Worm (Caenorhabditis elegans) whole organism, L3 larva: ENCODE results near the gene chhy-1.

Source experiments
- ama-1 ChIP-seq: fragments of 150-350 bp; optimal IDR thresholded peaks from 2 replicates; lab custom pipeline; 2018
- ceh-16 ChIP-seq: sonication (generic microtip); optimal IDR thresholded peaks from 2 replicates; lab custom pipeline; 2017; ENCODE audit warnings: missing biosample characterization, missing genetic modification characterization
- ceh-28 ChIP-seq: fragments of 150-350 bp; optimal IDR thresholded peaks from 2 replicates; lab custom pipeline; 2014; ENCODE audit warnings: missing biosample characterization, missing genetic modification reagents, missing genetic modification characterization
- ceh-82 ChIP-seq: fragments of 150-350 bp; optimal IDR thresholded peaks from 2 replicates; lab custom pipeline; 2014; ENCODE audit warnings: missing biosample characterization, missing genetic modification characterization
- ceh-9 ChIP-seq: sonication (generic microtip); optimal IDR thresholded peaks from 2 replicates; lab custom pipeline; 2018; ENCODE audit warnings: missing biosample characterization, missing genetic modification characterization
- daf-12 ChIP-seq: fragments of 150-350 bp; optimal IDR thresholded peaks from 2 replicates; lab custom pipeline; 2014; ENCODE audit warnings: missing biosample characterization, missing genetic modification reagents, missing genetic modification characterization
- egl-27 ChIP-seq: sonication (generic microtip); optimal IDR thresholded peaks from 4 replicates; lab custom pipeline; 2017; ENCODE audit warnings: missing biosample characterization, missing genetic modification reagents, missing genetic modification characterization
- egl-5 ChIP-seq: fragments of 150-350 bp; optimal IDR thresholded peaks from 2 replicates; lab custom pipeline; 2017; ENCODE audit warnings: missing biosample characterization, missing genetic modification reagents, missing genetic modification characterization, inconsistent platforms
- elt-1 ChIP-seq: fragments of 150-350 bp; optimal IDR thresholded peaks from 2 replicates; lab custom pipeline; 2014; ENCODE audit warnings: missing biosample characterization, missing genetic modification characterization
- elt-2 ChIP-seq: sonication (generic microtip); optimal IDR thresholded peaks from 2 replicates; lab custom pipeline; 2016; ENCODE audit warnings: missing genetic modification reagents, mild to moderate bottlenecking, missing genetic modification characterization, missing compliant biosample characterization
- elt-3 ChIP-seq, 3 experiments: fragments of 150-350 bp in 1 of 3; sonication (generic microtip) in 2 of 3; optimal IDR thresholded peaks; 2 replicates in 2 of 3; 4 replicates in 1 of 3; lab custom pipeline; 2014 to 2017; ENCODE audit warnings: missing biosample characterization in 3 of 3, missing genetic modification characterization in 3 of 3
- eor-1 ChIP-seq, 2 experiments: fragments of 150-350 bp; optimal IDR thresholded peaks; 2 replicates each; lab custom pipeline; 2014 to 2018; ENCODE audit warnings: missing biosample characterization in 2 of 2, missing genetic modification characterization in 2 of 2
- hmg-11 ChIP-seq: sonication (generic microtip); optimal IDR thresholded peaks from 2 replicates; lab custom pipeline; 2016; ENCODE audit warnings: missing genetic modification characterization, missing compliant biosample characterization
- lin-15B ChIP-seq: fragments of 150-350 bp; optimal IDR thresholded peaks from 2 replicates; lab custom pipeline; 2014; ENCODE audit warnings: missing biosample characterization, missing genetic modification characterization
- lin-39 ChIP-seq: fragments of 150-350 bp; optimal IDR thresholded peaks from 2 replicates; lab custom pipeline; 2018; ENCODE audit warnings: missing biosample characterization, missing genetic modification reagents, missing genetic modification characterization
- lsy-12 ChIP-seq: sonication (generic microtip); optimal IDR thresholded peaks from 2 replicates; lab custom pipeline; 2016; ENCODE audit warnings: mild to moderate bottlenecking, missing genetic modification characterization, missing compliant biosample characterization
- mdl-1 ChIP-seq: fragments of 150-350 bp; optimal IDR thresholded peaks from 2 replicates; lab custom pipeline; 2014; ENCODE audit warnings: missing biosample characterization, missing genetic modification characterization
- mml-1 ChIP-seq: fragments of 150-350 bp; sonication (generic microtip); optimal IDR thresholded peaks from 3 replicates; lab custom pipeline; 2014; ENCODE audit warnings: missing biosample characterization, missing genetic modification characterization
- nfya-1 ChIP-seq: sonication (generic microtip); optimal IDR thresholded peaks from 2 replicates; lab custom pipeline; 2017; ENCODE audit warnings: missing genetic modification characterization, mild to moderate bottlenecking, missing compliant biosample characterization, antibody characterized with exemption, moderate library complexity; ENCODE audit not compliant: insufficient read depth
- nhr-11 ChIP-seq: fragments of 150-350 bp; optimal IDR thresholded peaks from 2 replicates; lab custom pipeline; 2014; ENCODE audit warnings: missing biosample characterization, missing genetic modification characterization
- nhr-12 ChIP-seq: fragments of 150-350 bp; optimal IDR thresholded peaks from 2 replicates; lab custom pipeline; 2014; ENCODE audit warnings: missing biosample characterization, missing genetic modification characterization
- nhr-23 ChIP-seq: fragments of 150-350 bp; optimal IDR thresholded peaks from 2 replicates; lab custom pipeline; 2014; ENCODE audit warnings: missing biosample characterization, missing genetic modification reagents, missing genetic modification characterization
- nhr-237 ChIP-seq: fragments of 150-350 bp; optimal IDR thresholded peaks from 2 replicates; lab custom pipeline; 2014; ENCODE audit warnings: missing biosample characterization, missing genetic modification characterization
- nhr-25 ChIP-seq: sonication (generic microtip); optimal IDR thresholded peaks from 2 replicates; lab custom pipeline; 2017; ENCODE audit warnings: missing biosample characterization, missing genetic modification characterization
- nhr-28 ChIP-seq: fragments of 150-350 bp; optimal IDR thresholded peaks from 2 replicates; lab custom pipeline; 2014; ENCODE audit warnings: missing biosample characterization, missing genetic modification characterization
- nhr-43 ChIP-seq: sonication (generic microtip); optimal IDR thresholded peaks from 2 replicates; lab custom pipeline; 2016; ENCODE audit warnings: mild to moderate bottlenecking, missing genetic modification characterization, missing compliant biosample characterization; ENCODE audit not compliant: poor library complexity, severe bottlenecking
- nhr-67 ChIP-seq: fragments of 150-350 bp; optimal IDR thresholded peaks from 2 replicates; lab custom pipeline; 2014; ENCODE audit warnings: missing biosample characterization, missing genetic modification characterization
- nhr-77 ChIP-seq: fragments of 150-350 bp; optimal IDR thresholded peaks from 2 replicates; lab custom pipeline; 2014; ENCODE audit warnings: missing biosample characterization, missing genetic modification characterization
- pha-4 ChIP-seq: fragments of 150-350 bp; optimal IDR thresholded peaks from 2 replicates; lab custom pipeline; 2014; ENCODE audit warnings: missing biosample characterization, missing genetic modification reagents, missing genetic modification characterization
- pqm-1 ChIP-seq: fragments of 150-350 bp; optimal IDR thresholded peaks from 2 replicates; lab custom pipeline; 2017; ENCODE audit warnings: missing biosample characterization, missing genetic modification characterization, inconsistent platforms
- skn-1 ChIP-seq: fragments of 150-350 bp; optimal IDR thresholded peaks from 2 replicates; lab custom pipeline; 2014; ENCODE audit warnings: missing biosample characterization, missing genetic modification characterization
- snpc-4 ChIP-seq: fragments of 150-350 bp; optimal IDR thresholded peaks from 2 replicates; lab custom pipeline; 2014; ENCODE audit warnings: missing biosample characterization, missing genetic modification characterization
- tbx-2 ChIP-seq: sonication (generic microtip); optimal IDR thresholded peaks from 2 replicates; lab custom pipeline; 2016; ENCODE audit warnings: mild to moderate bottlenecking, missing genetic modification characterization, missing compliant biosample characterization
- unc-39 ChIP-seq: sonication (generic microtip); optimal IDR thresholded peaks from 4 replicates; lab custom pipeline; 2017; ENCODE audit warnings: missing biosample characterization, missing genetic modification characterization
- unc-62 ChIP-seq: fragments of 150-350 bp; sonication (generic microtip); optimal IDR thresholded peaks from 4 replicates; lab custom pipeline; 2014; ENCODE audit warnings: missing biosample characterization, missing genetic modification reagents, missing genetic modification characterization
- ztf-11 ChIP-seq: fragments of 150-350 bp; optimal IDR thresholded peaks from 2 replicates; lab custom pipeline; 2014; ENCODE audit warnings: missing biosample characterization, missing genetic modification characterization
- ztf-4 ChIP-seq: fragments of 150-350 bp; optimal IDR thresholded peaks from 2 replicates; lab custom pipeline; 2014; ENCODE audit warnings: missing biosample characterization, missing genetic modification characterization

The chhy-1 gene

ce11 chrII:8650644-8651159 is 33.3 kb upstream of the chhy-1 start, which contains the start of gene pyr-1:
TSS of gene pyr-1 (plus strand) at chrII:8651109.
- TF ChIP-seq daf-12 (tag; lab: Kevin White, UChicago) (no peak), unc-39 (tag; lab: Kevin White, UChicago) (no peak), ceh-16 (tag; lab: Kevin White, UChicago) (no peak), unc-62 (no peak), egl-27 (no peak), pha-4 (tag; lab: Kevin White, UChicago) (peak; percentile 91), egl-5 (tag; lab: Kevin White, UChicago) (peak; percentile 58), lsy-12 (no peak), nhr-67 (tag; lab: Kevin White, UChicago) (no peak), nhr-77 (tag; lab: Kevin White, UChicago) (no peak), lin-15B (tag; lab: Kevin White, UChicago) (no peak), skn-1 (tag; lab: Kevin White, UChicago) (no peak), elt-2 (tag; lab: Kevin White, UChicago) (peak; percentile 9), nhr-237 (no peak), mml-1 (tag; lab: Kevin White, UChicago) (no peak), ceh-82 (tag; lab: Kevin White, UChicago) (no peak)
- TF ChIP-seq, all 47 proteins: peak for 3

- TF ChIP-seq lin-39 (tag; lab: Kevin White, UChicago) (no peak), elt-1 (no peak), nhr-77 (tag; lab: Kevin White, UChicago) (no peak), pqm-1 (no peak), ceh-28 (tag; lab: Kevin White, UChicago) (no peak), nhr-12 (tag; lab: Kevin White, UChicago) (no peak), egl-5 (tag; lab: Kevin White, UChicago) (no peak), elt-2 (tag; lab: Kevin White, UChicago) (no peak), mml-1 (tag; lab: Kevin White, UChicago) (no peak), ceh-16 (tag; lab: Kevin White, UChicago) (no peak), mdl-1 (tag; lab: Kevin White, UChicago) (no peak), daf-12 (tag; lab: Kevin White, UChicago) (no peak), egl-27 (no peak), nhr-28 (no peak), ceh-82 (tag; lab: Kevin White, UChicago) (no peak), lsy-12 (no peak), eor-1 (tag; optimal IDR thresholded peaks at IDR 0.05; lab: Kevin White, UChicago) (no peak), snpc-4 (no peak)
- TF ChIP-seq, all 47 proteins: peak for 0
These were observed 31.4 kb upstream of the chhy-1 start for ce11 chrII:8648843-8649242.

ce11 chrII:8646437-8646836 is 29.0 kb upstream of the chhy-1 start:
- no peak for TF ChIP-seq nhr-67 (tag; lab: Kevin White, UChicago)
- TF ChIP-seq pha-4 (tag; lab: Kevin White, UChicago) = no peak
- no peak for TF ChIP-seq unc-62
- TF ChIP-seq ztf-4 = no peak
- TF ChIP-seq nfya-1 (tag; lab: Kevin White, UChicago) = no peak
- TF ChIP-seq nhr-43 (tag; lab: Kevin White, UChicago) = no peak
- no peak for TF ChIP-seq nhr-12 (tag; lab: Kevin White, UChicago)
- no peak for TF ChIP-seq lsy-12
- TF ChIP-seq unc-39 (tag; lab: Kevin White, UChicago) = no peak
- TF ChIP-seq elt-3 (tag; optimal IDR thresholded peaks at IDR 0.05; lab: Kevin White, UChicago) = no peak
- TF ChIP-seq ztf-11 (tag; lab: Kevin White, UChicago) = no peak
- no peak for TF ChIP-seq hmg-11
- TF ChIP-seq nhr-237 = no peak
- TF ChIP-seq elt-1 = no peak
- TF ChIP-seq daf-12 (tag; lab: Kevin White, UChicago) = no peak
- no peak for TF ChIP-seq nhr-25 (tag; lab: Kevin White, UChicago)
- TF ChIP-seq ceh-9 (tag; lab: Kevin White, UChicago) = no peak

ce11 chrII:8643627-8644356 is 26.4 kb upstream of the chhy-1 start:
- TF ChIP-seq nhr-11 (tag; lab: Kevin White, UChicago) = no peak
- TF ChIP-seq lsy-12 = no peak
- no peak for TF ChIP-seq egl-5 (tag; lab: Kevin White, UChicago)
- TF ChIP-seq nhr-25 (tag; lab: Kevin White, UChicago) = no peak
- no peak for TF ChIP-seq nhr-23 (tag; lab: Kevin White, UChicago)
- TF ChIP-seq tbx-2 = no peak
- TF ChIP-seq elt-2 (tag; lab: Kevin White, UChicago) = no peak
- no peak for TF ChIP-seq ama-1
- TF ChIP-seq mdl-1 (tag; lab: Kevin White, UChicago) = no peak
- peak; percentile 7 for TF ChIP-seq unc-62
- TF ChIP-seq lin-15B (tag; lab: Kevin White, UChicago) = no peak
- TF ChIP-seq pqm-1 = no peak
- no peak for TF ChIP-seq nhr-28
- peak; percentile 20 for TF ChIP-seq pha-4 (tag; lab: Kevin White, UChicago)
- TF ChIP-seq lin-39 (tag; lab: Kevin White, UChicago) = peak; percentile 31
- TF ChIP-seq elt-1 = no peak
- TF ChIP-seq, all 47 proteins: peak for 3
